Fruit fly (Drosophila melanogaster) whole organism, embryonic: ENCODE data around the gene gammaTub37C.

Source experiments
- ATbp ChIP-seq: fragments of 200-800 bp; sonication (Bioruptor generic); optimal IDR thresholded peaks from 2 replicates; lab custom pipeline; 2017; ENCODE audit warnings: missing biosample characterization, mild to moderate bottlenecking, missing genetic modification characterization, missing genetic modification reagents
- CG10979 ChIP-seq: fragments of 200-800 bp; sonication (Bioruptor generic); optimal IDR thresholded peaks from 2 replicates; lab custom pipeline; 2018; ENCODE audit warnings: missing biosample characterization, mild to moderate bottlenecking, missing genetic modification characterization, moderate library complexity
- CG11560 ChIP-seq: fragments of 200-800 bp; sonication (Bioruptor generic); IDR thresholded peaks from 3 replicates; pipeline ENCODE4 v1.3.6; 2022; ENCODE audit warnings: missing biosample characterization, missing genetic modification characterization
- CG1233 ChIP-seq: fragments of 200-800 bp; sonication (Bioruptor generic); optimal IDR thresholded peaks from 4 replicates; lab custom pipeline; 2018; ENCODE audit warnings: missing biosample characterization, mild to moderate bottlenecking, missing genetic modification characterization
- CG1603 ChIP-seq: fragments of 200-800 bp; sonication (Bioruptor generic); optimal IDR thresholded peaks from 2 replicates; lab custom pipeline; 2019; ENCODE audit warnings: missing biosample characterization, mild to moderate bottlenecking, missing genetic modification characterization, moderate library complexity
- CG2129 ChIP-seq: fragments of 200-800 bp; sonication (Bioruptor generic); IDR thresholded peaks from 2 replicates; pipeline ENCODE4 v1.3.6; 2022; ENCODE audit warnings: missing biosample characterization, missing genetic modification characterization; ENCODE audit not compliant: partially characterized antibody
- CG2199 ChIP-seq: fragments of 200-800 bp; sonication (Bioruptor generic); IDR thresholded peaks from 3 replicates; pipeline ENCODE4 v1.3.6; 2022; ENCODE audit warnings: missing biosample characterization, missing genetic modification characterization
- CG2678 ChIP-seq: fragments of 200-800 bp; sonication (Bioruptor generic); optimal IDR thresholded peaks from 3 replicates; lab custom pipeline; 2019; ENCODE audit warnings: missing biosample characterization, mild to moderate bottlenecking, missing genetic modification characterization, moderate library complexity
- CG30403 ChIP-seq: fragments of 200-800 bp; sonication (Bioruptor generic); optimal IDR thresholded peaks from 3 replicates; lab custom pipeline; 2016; ENCODE audit warnings: missing biosample characterization, missing genetic modification characterization
- CG30431 ChIP-seq: fragments of 200-800 bp; sonication (Bioruptor generic); optimal IDR thresholded peaks from 2 replicates; lab custom pipeline; 2017; ENCODE audit warnings: missing biosample characterization, missing genetic modification characterization
- CG31365 ChIP-seq: fragments of 200-800 bp; sonication (Bioruptor generic); optimal IDR thresholded peaks from 2 replicates; lab custom pipeline; 2018; ENCODE audit warnings: missing biosample characterization, mild to moderate bottlenecking, missing genetic modification characterization
- CG34422 ChIP-seq: fragments of 200-800 bp; sonication (Bioruptor generic); IDR thresholded peaks from 3 replicates; pipeline ENCODE4 v1.3.6; 2022; ENCODE audit warnings: missing biosample characterization, missing genetic modification characterization
- CG4282 ChIP-seq: fragments of 200-800 bp; sonication (Bioruptor generic); optimal IDR thresholded peaks from 2 replicates; lab custom pipeline; 2016; ENCODE audit warnings: missing biosample characterization, missing genetic modification characterization
- CG43689 ChIP-seq: fragments of 200-800 bp; sonication (Bioruptor generic); IDR thresholded peaks from 2 replicates; pipeline ENCODE4 v1.3.6; 2022; ENCODE audit warnings: missing biosample characterization, missing genetic modification characterization
- CG7987 ChIP-seq: fragments of 200-800 bp; sonication (Bioruptor generic); optimal IDR thresholded peaks from 2 replicates; lab custom pipeline; 2018; ENCODE audit warnings: missing biosample characterization, mild to moderate bottlenecking, missing genetic modification characterization, moderate library complexity
- CG8290 ChIP-seq, 3 experiments: fragments of 200-800 bp; sonication (Bioruptor generic); optimal IDR thresholded peaks; 2 replicates each; lab custom pipeline; 2016 to 2019; ENCODE audit warnings: missing biosample characterization in 3 of 3, missing genetic modification characterization in 3 of 3, mild to moderate bottlenecking in 2 of 3, moderate library complexity in 1 of 3
- CG8359 ChIP-seq: fragments of 200-800 bp; sonication (Bioruptor generic); optimal IDR thresholded peaks from 2 replicates; lab custom pipeline; 2017; ENCODE audit warnings: missing biosample characterization, mild to moderate bottlenecking, missing genetic modification characterization, borderline replicate concordance
- CG9932 ChIP-seq: fragments of 200-800 bp; sonication (Bioruptor generic); IDR thresholded peaks from 2 replicates; pipeline ENCODE4 v1.3.6; 2022; ENCODE audit warnings: missing biosample characterization, missing genetic modification characterization
- CoRest ChIP-seq: fragments of 200-800 bp; sonication (Bioruptor generic); optimal IDR thresholded peaks from 3 replicates; lab custom pipeline; 2018; ENCODE audit warnings: missing biosample characterization, mild to moderate bottlenecking, missing genetic modification characterization, moderate library complexity
- Dll ChIP-seq: fragments of 200-800 bp; sonication (Bioruptor generic); IDR thresholded peaks from 4 replicates; pipeline ENCODE4 v1.3.6; 2022; ENCODE audit warnings: missing biosample characterization, missing genetic modification characterization; ENCODE audit not compliant: partially characterized antibody
- Dp ChIP-seq: fragments of 200-800 bp; sonication (Bioruptor generic); optimal IDR thresholded peaks from 2 replicates; lab custom pipeline; 2018; ENCODE audit warnings: missing biosample characterization, mild to moderate bottlenecking, missing genetic modification characterization, moderate library complexity
- Eip74EF ChIP-seq, 2 experiments: fragments of 200-800 bp in 1 of 2; fragments of >200 bp in 1 of 2; sonication (Bioruptor generic) in 1 of 2; optimal IDR thresholded peaks; 2 replicates each; lab custom pipeline; 2017 to 2019; ENCODE audit warnings: missing biosample characterization in 2 of 2, missing genetic modification characterization in 2 of 2, mild to moderate bottlenecking in 1 of 2, moderate library complexity in 1 of 2
- Hand ChIP-seq: fragments of 200-800 bp; sonication (Bioruptor generic); optimal IDR thresholded peaks from 2 replicates; lab custom pipeline; 2017; ENCODE audit warnings: mild to moderate bottlenecking, missing biosample characterization, missing genetic modification reagents, missing genetic modification characterization
- Hmr ChIP-seq: fragments of 200-800 bp; sonication (Bioruptor generic); optimal IDR thresholded peaks from 3 replicates; lab custom pipeline; 2017; ENCODE audit warnings: mild to moderate bottlenecking, missing biosample characterization, missing genetic modification reagents, missing genetic modification characterization
- Hsf ChIP-seq: fragments of 200-800 bp; sonication (Bioruptor generic); optimal IDR thresholded peaks from 3 replicates; lab custom pipeline; 2016; ENCODE audit warnings: missing biosample characterization, missing genetic modification characterization
- Med ChIP-seq: fragments of 200-800 bp; sonication (Bioruptor generic); peaks from one replicate; lab custom pipeline; 2016; ENCODE audit warnings: missing biosample characterization, missing genetic modification characterization, mild to moderate bottlenecking, inconsistent platforms, moderate library complexity
- Meics ChIP-seq: fragments of 200-800 bp; sonication (Bioruptor generic); optimal IDR thresholded peaks from 2 replicates; lab custom pipeline; 2017; ENCODE audit warnings: missing biosample characterization, mild to moderate bottlenecking, missing genetic modification characterization
- Oli ChIP-seq: fragments of 200-800 bp; sonication (Bioruptor generic); optimal IDR thresholded peaks from 2 replicates; lab custom pipeline; 2018; ENCODE audit warnings: missing biosample characterization, mild to moderate bottlenecking, missing genetic modification characterization, moderate library complexity
- Sox102F ChIP-seq: fragments of 200-800 bp; sonication (Bioruptor generic); optimal IDR thresholded peaks from 2 replicates; lab custom pipeline; 2018; ENCODE audit warnings: missing biosample characterization, mild to moderate bottlenecking, missing genetic modification characterization, moderate library complexity
- Taf1 ChIP-seq: fragments of 200-800 bp; sonication (Bioruptor generic); IDR thresholded peaks from 2 replicates; pipeline ENCODE4 v1.3.6; 2022; ENCODE audit warnings: missing biosample characterization, missing genetic modification characterization
- YL-1 ChIP-seq: fragments of 200-800 bp; sonication (Bioruptor generic); optimal IDR thresholded peaks from 3 replicates; lab custom pipeline; 2017; ENCODE audit warnings: missing biosample characterization, mild to moderate bottlenecking, missing genetic modification characterization
- abd-A ChIP-seq: fragments of 200-800 bp; sonication (Bioruptor generic); optimal IDR thresholded peaks from 3 replicates; lab custom pipeline; 2019; ENCODE audit warnings: missing biosample characterization, mild to moderate bottlenecking, missing genetic modification characterization, moderate library complexity
- fd96Cb ChIP-seq: fragments of 200-800 bp; sonication (Bioruptor generic); optimal IDR thresholded peaks from 2 replicates; lab custom pipeline; 2018; ENCODE audit warnings: missing biosample characterization, mild to moderate bottlenecking, missing genetic modification characterization, moderate library complexity
- fu2 ChIP-seq: fragments of 200-800 bp; sonication (Bioruptor generic); optimal IDR thresholded peaks from 2 replicates; lab custom pipeline; 2016; ENCODE audit warnings: missing biosample characterization, missing genetic modification characterization
- gce ChIP-seq: fragments of 200-800 bp; sonication (Bioruptor generic); IDR thresholded peaks from 3 replicates; pipeline ENCODE4 v1.3.6; 2022; ENCODE audit warnings: missing biosample characterization, missing genetic modification characterization
- gfzf ChIP-seq: fragments of 200-800 bp; sonication (Bioruptor generic); optimal IDR thresholded peaks from 2 replicates; lab custom pipeline; 2016; ENCODE audit warnings: missing biosample characterization, mild to moderate bottlenecking, missing genetic modification characterization, moderate library complexity
- lmd ChIP-seq: fragments of 200-800 bp; sonication (Bioruptor generic); IDR thresholded peaks from 2 replicates; pipeline ENCODE4 v1.3.6; 2022; ENCODE audit warnings: missing biosample characterization, missing genetic modification characterization
- nom ChIP-seq: fragments of 200-800 bp; sonication (Bioruptor generic); optimal IDR thresholded peaks from 2 replicates; lab custom pipeline; 2017; ENCODE audit warnings: missing biosample characterization, missing genetic modification characterization, mild to moderate bottlenecking, moderate library complexity, missing genetic modification reagents
- pfk ChIP-seq: fragments of 200-800 bp; sonication (Bioruptor generic); optimal IDR thresholded peaks from 2 replicates; lab custom pipeline; 2018; ENCODE audit warnings: missing biosample characterization, mild to moderate bottlenecking, missing genetic modification characterization, moderate library complexity
- row ChIP-seq: fragments of 200-800 bp; sonication (Bioruptor generic); IDR thresholded peaks from 3 replicates; pipeline ENCODE4 v1.3.6; 2022; ENCODE audit warnings: missing biosample characterization, missing genetic modification characterization
- sqz ChIP-seq: fragments of 200-800 bp; sonication (Bioruptor generic); optimal IDR thresholded peaks from 3 replicates; lab custom pipeline; 2018; ENCODE audit warnings: missing biosample characterization, mild to moderate bottlenecking, missing genetic modification characterization
- tap ChIP-seq: fragments of 200-800 bp; optimal IDR thresholded peaks from 3 replicates; lab custom pipeline; 2019; ENCODE audit warnings: missing biosample characterization, mild to moderate bottlenecking, missing genetic modification characterization, moderate library complexity
- ttk ChIP-seq: fragments of 200-800 bp; sonication (Bioruptor generic); IDR thresholded peaks from 2 replicates; pipeline ENCODE4 v2.1.2; 2022; ENCODE audit warnings: missing biosample characterization, missing genetic modification characterization
- tup ChIP-seq: fragments of 200-800 bp; sonication (Bioruptor generic); optimal IDR thresholded peaks from 2 replicates; lab custom pipeline; 2016; ENCODE audit warnings: missing biosample characterization, mild to moderate bottlenecking, missing genetic modification characterization, moderate library complexity
- vvl ChIP-seq: fragments of 200-800 bp; sonication (Bioruptor generic); IDR thresholded peaks from 2 replicates; pipeline ENCODE4 v1.3.6; 2022; ENCODE audit warnings: missing biosample characterization, missing genetic modification characterization
- zen2 ChIP-seq: fragments of 200-800 bp; sonication (Bioruptor generic); IDR thresholded peaks from 3 replicates; pipeline ENCODE4 v1.3.6; 2022; ENCODE audit warnings: missing biosample characterization, missing genetic modification characterization; ENCODE audit not compliant: partially characterized antibody

gammaTub37C gene

DNA sequence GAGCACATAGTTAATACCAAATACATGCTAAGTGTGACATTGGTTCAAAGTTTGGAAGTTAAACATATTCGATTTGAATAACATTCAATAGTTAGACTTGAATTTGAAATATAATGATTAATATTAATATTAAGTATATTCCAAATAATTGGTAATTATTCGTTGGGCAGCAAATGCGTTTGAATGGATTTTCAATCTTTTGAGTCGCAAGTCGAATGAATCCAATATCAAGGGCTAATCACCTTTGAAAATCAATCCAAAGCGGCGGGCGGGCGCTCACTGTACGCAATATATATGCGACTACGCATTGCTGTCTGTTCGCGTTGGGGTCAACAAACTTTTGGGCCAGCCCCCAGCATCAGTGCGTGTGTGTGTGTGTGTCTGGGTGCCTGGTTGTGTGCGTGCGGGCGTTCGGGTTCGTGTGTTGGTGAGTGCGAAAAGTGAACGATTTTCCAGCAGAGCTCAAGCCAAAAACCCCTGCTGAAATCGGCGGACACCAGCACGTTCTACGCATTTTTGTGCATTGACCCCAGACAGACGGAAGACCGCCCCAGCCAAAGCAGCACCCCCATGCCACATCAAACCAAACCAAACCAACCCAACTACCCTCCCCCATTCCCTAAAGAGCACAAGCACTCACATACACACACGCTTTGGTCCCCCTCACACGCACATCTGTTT, 47.0 kb downstream of the gammaTub37C start (continued):
- TF ChIP-seq CG2678 (tag; lab: Kevin White, UChicago): peak; percentile 62
- TF ChIP-seq tap (tag; lab: Kevin White, UChicago): no peak
- TF ChIP-seq tup (GFP tag; lab: Kevin White, UChicago): no peak
- TF ChIP-seq Med (GFP tag; lab: Kevin White, UChicago): peak; percentile 60
- no peak for TF ChIP-seq CG1233 (GFP tag; lab: Kevin White, UChicago)
- peak; percentile 13; the same call in 1 of the 2 replicates for TF ChIP-seq lmd (GFP tag; lab: Robert Waterston, UW)
- TF ChIP-seq Oli (tag; lab: Kevin White, UChicago): peak; percentile 30
- peak in 1 of 2 experiments; percentile 5 for TF ChIP-seq Eip74EF (GFP tag; optimal IDR thresholded peaks at IDR 0.05; lab: Kevin White, UChicago)
- peak; percentile 4 for TF ChIP-seq nom (GFP tag; lab: Kevin White, UChicago)
- TF ChIP-seq CG10979: peak; percentile 43
- peak; percentile 33 for TF ChIP-seq Hand (GFP tag; lab: Kevin White, UChicago)
- 0 out of 2 replicates have a peak, but pooled peaks have one; percentile 28 for TF ChIP-seq CG9932 (GFP tag; lab: Robert Waterston, UW)
- no peak for TF ChIP-seq CG11560 (tag; lab: Robert Waterston, UW)
- no peak for TF ChIP-seq CG4282 (GFP tag; lab: Kevin White, UChicago)
- peak; percentile 50 for TF ChIP-seq fd96Cb
- TF ChIP-seq CG1603: peak; percentile 8
- peak; percentile 33; the same call in 1 of the 3 replicates for TF ChIP-seq row (GFP tag; lab: Robert Waterston, UW)
- peak; percentile 11 for TF ChIP-seq CG8359 (GFP tag; lab: Kevin White, UChicago)
- peak; percentile 13 for TF ChIP-seq CG30403
- TF ChIP-seq ttk (GFP tag; lab: Robert Waterston, UW): peak; percentile 23; the same call in 1 of the 2 replicates
- TF ChIP-seq CG8290 (GFP tag; optimal IDR thresholded peaks at IDR 0.05; lab: Kevin White, UChicago): no peak
- TF ChIP-seq CG8290 (tag; optimal IDR thresholded peaks at IDR 0.05; lab: Kevin White, UChicago): peak in 1 of 2 experiments; percentile 9
- TF ChIP-seq Sox102F (GFP tag; lab: Kevin White, UChicago): peak; percentile 37
- no peak for TF ChIP-seq CG30431 (GFP tag; lab: Kevin White, UChicago)
- TF ChIP-seq Meics (GFP tag; lab: Kevin White, UChicago): peak; percentile 11
- peak; percentile 33 for TF ChIP-seq ATbp (GFP tag; lab: Kevin White, UChicago)
- TF ChIP-seq Dp (GFP tag; lab: Kevin White, UChicago): no peak
- TF ChIP-seq zen2 (GFP tag; lab: Robert Waterston, UW): no peak
- 0 out of 2 replicates have a peak, but pooled peaks have one; percentile 14 for TF ChIP-seq CG43689 (GFP tag; lab: Robert Waterston, UW)
- TF ChIP-seq gfzf: no peak

DNA sequence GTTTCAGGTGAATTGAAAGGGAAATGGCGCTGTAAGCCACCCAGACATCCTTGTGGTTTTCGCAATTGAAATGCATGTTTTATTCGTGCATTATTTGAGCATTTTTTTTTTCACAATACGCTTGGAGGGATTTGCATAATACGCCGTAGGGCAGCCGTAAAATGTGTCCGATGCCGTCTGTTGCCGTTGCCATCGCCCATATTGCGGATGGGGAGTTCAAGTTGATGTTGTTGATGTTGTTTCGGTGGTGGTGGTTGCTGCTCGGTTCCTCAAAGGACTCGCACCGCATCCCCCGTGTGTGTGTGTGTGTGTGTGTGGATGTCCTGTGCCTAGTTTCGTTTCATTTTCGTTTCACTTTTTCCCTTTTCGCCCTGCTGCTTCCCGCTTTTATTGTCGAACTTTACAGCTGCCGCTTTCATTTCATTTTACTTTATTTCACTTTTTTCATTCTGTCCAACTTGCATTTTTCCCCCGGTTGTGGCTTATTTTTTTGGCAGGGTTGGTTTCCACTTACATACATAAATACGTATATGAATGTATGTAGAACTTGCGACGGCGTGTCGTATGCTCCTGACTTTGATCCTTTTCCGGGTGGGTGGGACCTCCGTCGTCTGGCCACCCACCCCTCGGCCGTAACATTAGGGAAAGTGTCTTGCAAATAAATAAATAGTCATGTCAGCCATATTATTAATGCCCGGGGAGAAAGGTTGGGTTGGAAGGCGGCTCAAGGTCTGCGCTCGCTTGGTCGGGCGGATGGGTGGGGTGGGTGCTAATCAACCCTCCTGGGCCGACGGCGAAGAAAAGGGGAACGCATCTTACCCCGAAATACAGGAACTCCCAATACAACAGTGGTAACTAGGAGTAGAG, 47.8 kb downstream of the gammaTub37C start:
- TF ChIP-seq Dll (GFP tag; lab: Robert Waterston, UW) (no peak), CG2199 (GFP tag; lab: Robert Waterston, UW) (0 out of 3 replicates have a peak, but pooled peaks have one; percentile 28), CoRest (no peak), YL-1 (GFP tag; lab: Kevin White, UChicago) (no peak), vvl (GFP tag; lab: Robert Waterston, UW) (peak; percentile 26; the same call in 1 of the 2 replicates), CG31365 (tag; lab: Kevin White, UChicago) (no peak), Taf1 (GFP tag; lab: Robert Waterston, UW) (no peak), CG34422 (GFP tag; lab: Robert Waterston, UW) (no peak), pfk (peak; percentile 91), sqz (GFP tag; lab: Kevin White, UChicago) (peak; percentile 61), Hsf (GFP tag; lab: Kevin White, UChicago) (no peak), gce (GFP tag; lab: Robert Waterston, UW) (no peak), CG2129 (GFP tag; lab: Robert Waterston, UW) (no peak), Hmr (GFP tag; lab: Kevin White, UChicago) (no peak), abd-A (tag; lab: Kevin White, UChicago) (peak; percentile 87), fu2 (no peak), CG7987 (GFP tag; lab: Kevin White, UChicago) (no peak)
